Worm (Caenorhabditis elegans): ENCODE data around the gene mmaa-1.

DNA sequence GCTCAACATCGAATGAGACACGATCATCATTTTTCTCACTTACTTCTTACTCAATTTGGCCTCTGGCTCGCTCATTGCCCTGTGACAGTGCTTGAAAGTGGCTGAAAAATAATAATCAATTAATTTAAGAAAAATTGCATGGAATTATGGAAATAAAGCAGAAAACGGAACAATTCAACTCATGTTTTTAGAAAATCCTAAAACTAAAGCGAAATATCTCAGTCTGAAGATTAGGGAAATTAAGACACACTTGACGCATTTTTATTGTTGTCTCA is 28.7 kb downstream of the mmaa-1 start, which contains the start of gene kars-1:
- TF ChIP-seq nhr-12 (tag; optimal IDR thresholded peaks at IDR 0.05) (no peak), nhr-77 (tag; optimal IDR thresholded peaks at IDR 0.05) (no peak), egl-27 (tag; optimal IDR thresholded peaks at IDR 0.05) (no peak), snpc-4 (tag; optimal IDR thresholded peaks at IDR 0.05) (no peak), rnt-1 (tag; optimal IDR thresholded peaks at IDR 0.05) (no peak), mef-2 (tag; optimal IDR thresholded peaks at IDR 0.05) (no peak), unc-62 (GFP tag; optimal IDR thresholded peaks at IDR 0.05) (no peak), snu-23 (GFP tag; optimal IDR thresholded peaks at IDR 0.05) (no peak), lin-39 (tag; optimal IDR thresholded peaks at IDR 0.05) (no peak)

Data from whole organism, L1 larva.